Worm (Caenorhabditis elegans) whole organism, early embryonic: ENCODE results near the gene ZK795.2.

ENCODE experiments used
- B0310.2 ChIP-seq: sonication (generic microtip); optimal IDR thresholded peaks from 2 replicates; lab custom pipeline; 2016; ENCODE audit warnings: mild to moderate bottlenecking, missing genetic modification characterization, missing compliant biosample characterization
- F13C5.2 ChIP-seq: sonication (generic microtip); optimal IDR thresholded peaks from 2 replicates; lab custom pipeline; 2017; ENCODE audit warnings: mild to moderate bottlenecking, missing genetic modification characterization, inconsistent platforms, missing compliant biosample characterization
- aly-1 ChIP-seq: sonication (generic microtip); optimal IDR thresholded peaks from 2 replicates; lab custom pipeline; 2016; ENCODE audit warnings: missing genetic modification characterization, missing compliant biosample characterization
- ama-1 ChIP-seq: fragments of 150-350 bp; optimal IDR thresholded peaks from 2 replicates; lab custom pipeline; 2014
- ceh-13 ChIP-seq: fragments of 200-800 bp; sonication (Bioruptor generic); optimal IDR thresholded peaks from 2 replicates; lab custom pipeline; 2018; ENCODE audit warnings: mild to moderate bottlenecking, missing genetic modification characterization, missing compliant biosample characterization
- ceh-36 ChIP-seq: sonication (generic microtip); optimal IDR thresholded peaks from 2 replicates; lab custom pipeline; 2016; ENCODE audit warnings: missing genetic modification characterization, inconsistent platforms, missing compliant biosample characterization
- ets-7 ChIP-seq: sonication (generic microtip); optimal IDR thresholded peaks from 2 replicates; lab custom pipeline; 2016; ENCODE audit warnings: missing genotype, missing genetic modification characterization, missing compliant biosample characterization
- flt-1 ChIP-seq: fragments of 200-800 bp; sonication (Bioruptor generic); IDR thresholded peaks from 2 replicates; pipeline ENCODE4 v1.3.6; 2022; ENCODE audit warnings: missing genetic modification characterization, missing compliant biosample characterization
- hmbx-1 ChIP-seq: sonication (generic microtip); optimal IDR thresholded peaks from 2 replicates; lab custom pipeline; 2016; ENCODE audit warnings: mild to moderate bottlenecking, missing genetic modification characterization, missing compliant biosample characterization
- hmg-4 ChIP-seq: fragments of 200-800 bp; sonication (Bioruptor generic); optimal IDR thresholded peaks from 2 replicates; lab custom pipeline; 2018; ENCODE audit warnings: mild to moderate bottlenecking, missing genetic modification characterization, missing compliant biosample characterization
- hnd-1 ChIP-seq: sonication (generic microtip); optimal IDR thresholded peaks from 2 replicates; lab custom pipeline; 2016; ENCODE audit warnings: missing genetic modification characterization, missing compliant biosample characterization
- pes-1 ChIP-seq: fragments of 200-800 bp; sonication (Bioruptor generic); IDR thresholded peaks from 2 replicates; pipeline ENCODE4 v1.3.6; 2022; ENCODE audit warnings: missing genetic modification reagents, missing genetic modification characterization, missing compliant biosample characterization
- scrt-1 ChIP-seq: fragments of 200-800 bp; sonication (Bioruptor generic); IDR thresholded peaks from 2 replicates; pipeline ENCODE4 v1.3.6; 2022; ENCODE audit warnings: missing genetic modification characterization, missing compliant biosample characterization
- sea-1 ChIP-seq: fragments of 200-800 bp; sonication (Bioruptor generic); conservative IDR thresholded peaks from 2 replicates; pipeline ENCODE4 v1.3.6; 2022; ENCODE audit warnings: missing genetic modification characterization, missing compliant biosample characterization
- tbx-11 ChIP-seq: fragments of 200-800 bp; sonication (Bioruptor generic); IDR thresholded peaks from 2 replicates; pipeline ENCODE4 v1.3.6; 2022; ENCODE audit warnings: missing genetic modification characterization, missing compliant biosample characterization
- tbx-37 ChIP-seq: fragments of 200-800 bp; sonication (Bioruptor generic); conservative IDR thresholded peaks from 2 replicates; pipeline ENCODE4 v1.3.6; 2022; ENCODE audit warnings: missing genetic modification reagents, missing genetic modification characterization, missing compliant biosample characterization
- tra-4 ChIP-seq: sonication (generic microtip); optimal IDR thresholded peaks from 2 replicates; lab custom pipeline; 2017; ENCODE audit warnings: missing genetic modification characterization, missing compliant biosample characterization

Gene ZK795.2

ce11 chrIV:12536358-12536757 lies 22.4 kb downstream of the ZK795.2 start:
- TF ChIP-seq sea-1 (GFP tag; lab: Robert Waterston, UW): no peak

DNA sequence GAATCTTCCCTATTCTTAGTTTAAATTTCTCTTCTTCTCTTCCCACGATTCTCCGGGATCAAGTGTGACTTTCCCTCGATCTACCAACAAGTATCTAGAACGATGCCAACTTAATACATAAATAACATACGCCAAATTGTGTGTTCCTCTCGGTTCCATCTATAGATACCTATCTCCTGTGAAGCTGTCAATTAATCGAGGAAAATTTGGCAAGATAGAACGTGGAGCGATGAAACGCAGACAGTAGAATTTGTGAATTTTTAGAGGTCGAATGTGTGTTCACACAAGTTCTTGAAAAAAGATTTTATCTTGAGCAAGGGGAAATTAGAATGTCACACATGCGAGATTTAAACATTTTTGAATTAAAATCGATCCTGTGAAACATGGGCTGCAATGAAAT lies 27.3 kb downstream of the ZK795.2 start:
- no peak for TF ChIP-seq ama-1 (lab: Kevin White, UChicago)
- TF ChIP-seq tra-4: no peak
- no peak for TF ChIP-seq flt-1 (GFP tag; lab: Robert Waterston, UW)
- TF ChIP-seq tbx-11 (GFP tag; lab: Robert Waterston, UW): no peak

DNA sequence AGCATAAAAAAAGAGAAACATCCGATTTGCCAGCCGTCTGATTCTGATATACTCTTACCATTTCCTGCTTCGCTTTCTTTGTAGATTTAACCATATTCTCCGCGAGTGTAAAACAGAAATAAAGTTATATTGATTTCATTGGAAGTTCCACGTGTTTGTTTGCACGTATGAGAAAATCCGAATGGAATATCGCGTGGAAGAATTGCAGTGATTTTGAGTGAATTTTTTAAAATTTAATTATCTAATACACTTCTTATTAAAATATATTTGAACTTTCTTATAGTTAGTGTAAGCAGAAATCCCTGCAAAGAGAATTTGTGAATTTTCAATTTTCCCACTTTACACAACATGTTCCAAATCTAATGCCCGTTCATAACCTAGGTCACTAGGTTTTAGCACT lies 27.7 kb downstream of the ZK795.2 start, which contains the start of gene F53B2.5:
Gene F53B2.5, minus strand, starts transcription at position 101 of the 400 bp plus-strand sequence.
- no peak for TF ChIP-seq tbx-11 (GFP tag; lab: Robert Waterston, UW)
- TF ChIP-seq B0310.2 (tag; lab: Kevin White, UChicago): no peak
- no peak for TF ChIP-seq ceh-13
- no peak for TF ChIP-seq flt-1 (GFP tag; lab: Robert Waterston, UW)
- TF ChIP-seq ceh-36 (tag; lab: Kevin White, UChicago): no peak

DNA sequence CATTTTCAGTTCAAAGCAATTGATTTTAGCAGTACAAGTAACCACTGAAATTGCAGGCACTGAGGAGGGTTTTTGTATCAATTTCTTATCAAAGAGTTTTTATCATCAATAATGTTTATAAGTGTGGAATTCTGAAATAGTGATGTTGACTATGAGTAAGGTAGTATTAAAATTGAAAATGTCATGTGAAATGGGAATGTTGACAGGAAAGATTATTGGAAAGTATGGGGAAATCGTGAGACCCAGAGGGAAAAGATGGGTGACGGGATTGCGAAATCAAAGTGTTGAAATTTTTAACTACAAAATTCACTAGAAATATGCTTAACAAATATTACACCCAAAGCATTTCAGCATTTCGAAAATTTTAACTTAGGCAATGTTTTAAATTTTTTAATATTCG lies 31.6 kb downstream of the ZK795.2 start, which contains the start of gene F53B2.8:
Gene F53B2.8, minus strand, starts transcription at position 180 of the 400 bp plus-strand sequence.
- TF ChIP-seq F13C5.2 (tag; lab: Kevin White, UChicago) (no peak), ceh-36 (tag; lab: Kevin White, UChicago) (no peak), ets-7 (no peak), tbx-11 (GFP tag; lab: Robert Waterston, UW) (no peak)

DNA sequence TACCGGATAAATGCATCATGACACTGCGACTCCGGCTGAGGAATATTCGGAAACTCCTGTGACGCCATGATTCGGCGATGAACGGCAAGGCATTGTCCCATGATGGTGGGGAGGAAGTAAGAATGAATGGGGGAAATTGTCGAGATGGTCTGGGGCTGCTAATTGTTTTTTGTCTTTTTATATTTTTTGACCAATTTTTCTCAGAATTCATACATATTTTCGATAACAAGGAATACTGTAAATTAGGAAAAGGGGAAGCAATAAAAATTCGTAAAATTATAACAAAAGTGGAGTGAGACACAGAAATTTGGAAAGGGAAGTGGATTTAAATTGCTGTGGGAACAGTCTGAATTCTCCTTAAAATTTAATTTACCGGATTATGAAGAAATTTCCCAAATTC lies 33.4 kb downstream of the ZK795.2 start, which contains the start of gene eak-4:
Gene eak-4, minus strand, starts transcription at position 101 of the 400 bp plus-strand sequence.
- TF ChIP-seq hmbx-1 (tag; lab: Kevin White, UChicago): no peak
- no peak for TF ChIP-seq hnd-1
- TF ChIP-seq B0310.2 (tag; lab: Kevin White, UChicago): no peak
- no peak for TF ChIP-seq F13C5.2 (tag; lab: Kevin White, UChicago)
- no peak for TF ChIP-seq flt-1 (GFP tag; lab: Robert Waterston, UW)
- TF ChIP-seq sea-1 (GFP tag; lab: Robert Waterston, UW): no peak
- TF ChIP-seq tra-4: no peak
- TF ChIP-seq aly-1 (tag; lab: Kevin White, UChicago): no peak
- TF ChIP-seq ama-1 (lab: Kevin White, UChicago): no peak
- no peak for TF ChIP-seq tbx-37 (GFP tag; lab: Robert Waterston, UW)
- no peak for TF ChIP-seq ceh-13
- no peak for TF ChIP-seq ets-7
- no peak for TF ChIP-seq hmg-4 (GFP tag; lab: Kevin White, UChicago)
- TF ChIP-seq tbx-11 (GFP tag; lab: Robert Waterston, UW): no peak
- no peak for TF ChIP-seq ceh-36 (tag; lab: Kevin White, UChicago)
- no peak for TF ChIP-seq pes-1 (GFP tag; lab: Robert Waterston, UW)
- TF ChIP-seq scrt-1 (GFP tag; lab: Robert Waterston, UW): no peak

DNA sequence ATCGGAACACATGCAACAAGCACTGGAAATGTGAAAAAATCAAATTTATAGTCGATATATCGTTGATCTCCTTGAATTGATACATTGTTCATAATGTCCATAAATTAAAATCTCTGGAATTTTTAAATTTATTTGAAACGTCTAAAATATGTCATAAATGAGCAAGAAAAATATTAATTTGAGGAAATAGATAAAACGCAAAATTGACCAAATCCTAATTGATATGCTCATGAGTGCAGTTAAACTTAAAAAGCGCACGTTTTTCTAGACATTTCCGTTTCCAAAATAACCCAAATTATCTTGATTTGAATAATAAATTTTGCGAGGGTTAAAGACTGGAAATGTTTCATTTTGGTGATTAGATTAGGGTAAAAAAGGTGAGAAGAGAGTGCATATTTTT lies 36.3 kb downstream of the ZK795.2 start, which contains the start of gene sru-13:
Gene sru-13, minus strand, starts transcription at position 101 of the 400 bp plus-strand sequence.
- TF ChIP-seq pes-1 (GFP tag; lab: Robert Waterston, UW): no peak
- no peak for TF ChIP-seq hmg-4 (GFP tag; lab: Kevin White, UChicago)
- no peak for TF ChIP-seq ets-7
- no peak for TF ChIP-seq B0310.2 (tag; lab: Kevin White, UChicago)
- TF ChIP-seq F13C5.2 (tag; lab: Kevin White, UChicago): no peak
- no peak for TF ChIP-seq tbx-37 (GFP tag; lab: Robert Waterston, UW)
- TF ChIP-seq scrt-1 (GFP tag; lab: Robert Waterston, UW): no peak
- TF ChIP-seq aly-1 (tag; lab: Kevin White, UChicago): no peak
- no peak for TF ChIP-seq hnd-1

- TF ChIP-seq ceh-36 (tag; lab: Kevin White, UChicago) (no peak), B0310.2 (tag; lab: Kevin White, UChicago) (no peak), pes-1 (GFP tag; lab: Robert Waterston, UW) (no peak), ama-1 (lab: Kevin White, UChicago) (no peak), tbx-37 (GFP tag; lab: Robert Waterston, UW) (no peak), hnd-1 (no peak), hmbx-1 (tag; lab: Kevin White, UChicago) (no peak), flt-1 (GFP tag; lab: Robert Waterston, UW) (no peak), sea-1 (GFP tag; lab: Robert Waterston, UW) (no peak), ets-7 (no peak), tra-4 (no peak), hmg-4 (GFP tag; lab: Kevin White, UChicago) (no peak), aly-1 (tag; lab: Kevin White, UChicago) (no peak), F13C5.2 (tag; lab: Kevin White, UChicago) (no peak), ceh-13 (no peak)
These were observed 38.6 kb downstream of the ZK795.2 start, which contains the start of gene tsp-4 for ce11 chrIV:12520150-12520549. TSS of gene tsp-4 (minus strand) at chrIV:12520250.
